Worm (Caenorhabditis elegans) whole organism, mixed stage, embryonic: Measurements from ENCODE around the gene cnd-1.

Source experiments
- elt-1 ChIP-seq: sonication (generic microtip); optimal IDR thresholded peaks from 2 replicates; lab custom pipeline; 2017; ENCODE audit warnings: missing genetic modification characterization, mild to moderate bottlenecking, missing compliant biosample characterization, antibody characterized with exemption, moderate library complexity, borderline replicate concordance; ENCODE audit not compliant: insufficient read depth
- nhr-237 ChIP-seq: fragments of 150-350 bp; optimal IDR thresholded peaks from 2 replicates; lab custom pipeline; 2014; ENCODE audit warnings: missing biosample characterization, missing genetic modification characterization
- nhr-28 ChIP-seq: fragments of 150-350 bp; optimal IDR thresholded peaks from 2 replicates; lab custom pipeline; 2014; ENCODE audit warnings: missing biosample characterization, missing genetic modification characterization
- unc-62 ChIP-seq: fragments of 150-350 bp; optimal IDR thresholded peaks from 2 replicates; lab custom pipeline; 2014; ENCODE audit warnings: missing biosample characterization, missing genetic modification reagents, missing genetic modification characterization

DNA sequence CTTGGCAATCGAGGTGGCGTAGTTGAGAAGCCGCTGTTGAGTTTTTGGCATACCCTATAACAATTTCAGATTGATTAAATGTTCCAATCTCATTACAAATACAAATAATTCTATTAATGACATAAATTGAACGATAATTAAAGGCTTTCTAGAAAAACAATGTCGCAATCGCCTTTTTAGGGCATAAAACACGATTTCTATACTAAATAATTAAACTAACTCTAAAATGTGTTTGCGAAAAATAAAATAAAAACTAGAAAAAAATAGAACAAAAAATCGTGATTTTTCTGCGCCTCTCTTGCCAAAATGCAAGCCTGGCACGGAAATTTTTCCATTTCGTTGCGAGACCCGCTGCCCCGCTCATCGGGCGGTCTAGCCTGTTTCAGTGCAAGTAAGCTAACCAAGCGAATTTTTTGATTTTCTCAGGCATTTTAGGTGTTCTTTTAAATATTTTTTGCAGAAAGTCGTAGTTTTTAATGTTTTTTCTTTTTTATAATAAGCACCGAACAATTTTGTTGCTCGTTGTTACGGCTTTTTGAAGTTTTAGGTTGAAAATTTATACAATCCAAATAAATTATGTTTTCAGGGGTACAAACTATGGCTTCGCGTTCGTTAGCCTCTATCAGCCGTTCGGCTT, 16.5 kb downstream of the cnd-1 start, which contains the start of the genes C34E10.12, C34E10.10 and atp-2:
- TF ChIP-seq elt-1 (tag; lab: Kevin White, UChicago) (no peak), unc-62 (GFP tag; lab: Kevin White, UChicago) (peak; percentile 22), nhr-237 (tag; lab: Kevin White, UChicago) (peak; percentile 80), nhr-28 (tag; lab: Kevin White, UChicago) (no peak)
